Fruit fly (Drosophila melanogaster) whole organism, embryonic: ENCODE data around the gene mRpL10.

Source experiments
- CG10147 ChIP-seq: fragments of 200-800 bp; sonication (Bioruptor generic); optimal IDR thresholded peaks from 2 replicates; lab custom pipeline; 2019; ENCODE audit warnings: missing biosample characterization, mild to moderate bottlenecking, missing genetic modification characterization, moderate library complexity
- CG10274 ChIP-seq: fragments of 200-800 bp; sonication (Bioruptor generic); optimal IDR thresholded peaks from 3 replicates; lab custom pipeline; 2017; ENCODE audit warnings: missing biosample characterization, mild to moderate bottlenecking, missing genetic modification characterization
- CG11456 ChIP-seq: fragments of 200-800 bp; sonication (Bioruptor generic); IDR thresholded peaks from 3 replicates; pipeline ENCODE4 v1.3.6; 2022; ENCODE audit warnings: missing biosample characterization, missing genetic modification characterization
- CG11560 ChIP-seq: fragments of 200-800 bp; sonication (Bioruptor generic); IDR thresholded peaks from 3 replicates; pipeline ENCODE4 v1.3.6; 2022; ENCODE audit warnings: missing biosample characterization, missing genetic modification characterization
- CG12659 ChIP-seq: fragments of 200-800 bp; sonication (Bioruptor generic); optimal IDR thresholded peaks from 3 replicates; lab custom pipeline; 2017; ENCODE audit warnings: mild to moderate bottlenecking, missing biosample characterization, missing genetic modification reagents, missing genetic modification characterization
- CG1603 ChIP-seq: fragments of 200-800 bp; sonication (Bioruptor generic); optimal IDR thresholded peaks from 2 replicates; lab custom pipeline; 2019; ENCODE audit warnings: missing biosample characterization, mild to moderate bottlenecking, missing genetic modification characterization, moderate library complexity
- CG17328 ChIP-seq: fragments of 200-800 bp; sonication (Bioruptor generic); IDR thresholded peaks from 2 replicates; pipeline ENCODE4 v1.3.6; 2022; ENCODE audit warnings: missing biosample characterization, missing genetic modification characterization
- CG18262 ChIP-seq: fragments of 200-800 bp; optimal IDR thresholded peaks from 3 replicates; lab custom pipeline; 2019; ENCODE audit warnings: missing biosample characterization, mild to moderate bottlenecking, missing genetic modification characterization, moderate library complexity
- CG2120 ChIP-seq: fragments of 200-800 bp; sonication (Bioruptor generic); optimal IDR thresholded peaks from 3 replicates; lab custom pipeline; 2016; ENCODE audit warnings: missing biosample characterization, missing genetic modification characterization
- CG2875 ChIP-seq: fragments of 200-800 bp; sonication (Bioruptor generic); optimal IDR thresholded peaks from 2 replicates; lab custom pipeline; 2017; ENCODE audit warnings: missing biosample characterization, mild to moderate bottlenecking, missing genetic modification characterization, missing genetic modification reagents
- CG2889 ChIP-seq: fragments of 200-800 bp; sonication (Bioruptor generic); IDR thresholded peaks from 3 replicates; pipeline ENCODE4 v1.3.6; 2022; ENCODE audit warnings: missing biosample characterization, missing genetic modification characterization
- CG32532 ChIP-seq: fragments of 200-800 bp; sonication (Bioruptor generic); IDR thresholded peaks from 2 replicates; pipeline ENCODE4 v1.3.6; 2022; ENCODE audit warnings: missing biosample characterization, missing genetic modification characterization
- CG3995 ChIP-seq: fragments of 200-800 bp; sonication (Bioruptor generic); optimal IDR thresholded peaks from 3 replicates; lab custom pipeline; 2016; ENCODE audit warnings: missing biosample characterization, missing genetic modification characterization
- CG4360 ChIP-seq: fragments of 200-800 bp; sonication (Bioruptor generic); IDR thresholded peaks from 2 replicates; pipeline ENCODE4 v1.3.6; 2022; ENCODE audit warnings: missing biosample characterization, missing genetic modification characterization
- CG6272 ChIP-seq: fragments of 200-800 bp; sonication (Bioruptor generic); IDR thresholded peaks from 2 replicates; pipeline ENCODE4 v1.3.6; 2022; ENCODE audit warnings: missing biosample characterization, missing genetic modification characterization
- CG6689 ChIP-seq: fragments of 200-800 bp; sonication (Bioruptor generic); IDR thresholded peaks from 2 replicates; pipeline ENCODE4 v1.3.6; 2022; ENCODE audit warnings: missing biosample characterization, missing genetic modification characterization
- CG7271 ChIP-seq: fragments of 200-800 bp; sonication (Bioruptor generic); optimal IDR thresholded peaks from 2 replicates; lab custom pipeline; 2018; ENCODE audit warnings: missing biosample characterization, mild to moderate bottlenecking, missing genetic modification characterization, moderate library complexity
- CG7372 ChIP-seq: fragments of 200-800 bp; sonication (Bioruptor generic); IDR thresholded peaks from 2 replicates; pipeline ENCODE4 v1.3.6; 2022; ENCODE audit warnings: missing biosample characterization, missing genetic modification characterization
- CG7745 ChIP-seq: fragments of 200-800 bp; sonication (Bioruptor generic); optimal IDR thresholded peaks from 2 replicates; lab custom pipeline; 2018; ENCODE audit warnings: missing biosample characterization, mild to moderate bottlenecking, missing genetic modification characterization, moderate library complexity
- CG7963 ChIP-seq: fragments of 200-800 bp; sonication (Bioruptor generic); IDR thresholded peaks from 3 replicates; pipeline ENCODE4 v1.3.6; 2022; ENCODE audit warnings: missing biosample characterization, missing genetic modification characterization; ENCODE audit not compliant: partially characterized antibody
- CG9817 ChIP-seq: fragments of 200-800 bp; sonication (Bioruptor generic); optimal IDR thresholded peaks from 2 replicates; lab custom pipeline; 2018; ENCODE audit warnings: missing biosample characterization, mild to moderate bottlenecking, missing genetic modification characterization, moderate library complexity
- HmgZ ChIP-seq: fragments of 200-800 bp; sonication (Bioruptor generic); optimal IDR thresholded peaks from 2 replicates; lab custom pipeline; 2018; ENCODE audit warnings: missing biosample characterization, mild to moderate bottlenecking, missing genetic modification characterization
- Hr3 ChIP-seq: fragments of 200-800 bp; sonication (Bioruptor generic); optimal IDR thresholded peaks from 3 replicates; lab custom pipeline; 2016; ENCODE audit warnings: missing biosample characterization, missing genetic modification characterization
- Hr78 ChIP-seq, 2 experiments: fragments of 200-800 bp in 1 of 2; fragments of >200 bp in 1 of 2; sonication (Bioruptor generic) in 1 of 2; optimal IDR thresholded peaks; 2 replicates each; lab custom pipeline; 2017 to 2019; ENCODE audit warnings: missing biosample characterization in 2 of 2, missing genetic modification characterization in 2 of 2, mild to moderate bottlenecking in 1 of 2, moderate library complexity in 1 of 2
- NK7.1 ChIP-seq: fragments of 200-800 bp; sonication (Bioruptor generic); optimal IDR thresholded peaks from 3 replicates; lab custom pipeline; 2016; ENCODE audit warnings: missing biosample characterization, missing genetic modification characterization
- Nf-YC ChIP-seq: fragments of 200-800 bp; optimal IDR thresholded peaks from 3 replicates; lab custom pipeline; 2019; ENCODE audit warnings: missing biosample characterization, mild to moderate bottlenecking, missing genetic modification characterization, moderate library complexity
- Oli ChIP-seq: fragments of 200-800 bp; sonication (Bioruptor generic); optimal IDR thresholded peaks from 2 replicates; lab custom pipeline; 2018; ENCODE audit warnings: missing biosample characterization, mild to moderate bottlenecking, missing genetic modification characterization, moderate library complexity
- Ravus ChIP-seq: fragments of 200-800 bp; sonication (Bioruptor generic); IDR thresholded peaks from 2 replicates; pipeline ENCODE4 v1.3.6; 2022; ENCODE audit warnings: missing biosample characterization, missing genetic modification characterization
- Sox100B ChIP-seq: fragments of 200-800 bp; sonication (Bioruptor generic); optimal IDR thresholded peaks from 3 replicates; lab custom pipeline; 2018; ENCODE audit warnings: missing biosample characterization, mild to moderate bottlenecking, missing genetic modification characterization
- Sry-δ ChIP-seq: fragments of 200-800 bp; sonication (Bioruptor generic); optimal IDR thresholded peaks from 2 replicates; lab custom pipeline; 2016; ENCODE audit warnings: missing biosample characterization, missing genetic modification characterization
- bsh ChIP-seq, 2 experiments: fragments of 200-800 bp; sonication (Bioruptor generic); optimal IDR thresholded peaks; 2 replicates each; lab custom pipeline; 2017 to 2018; ENCODE audit warnings: mild to moderate bottlenecking in 2 of 2, missing biosample characterization in 2 of 2, missing genetic modification characterization in 2 of 2, moderate library complexity in 1 of 2
- corto ChIP-seq: fragments of 200-800 bp; sonication (Bioruptor generic); optimal IDR thresholded peaks from 2 replicates; lab custom pipeline; 2016; ENCODE audit warnings: missing biosample characterization, mild to moderate bottlenecking, missing genetic modification characterization, moderate library complexity
- danr ChIP-seq: fragments of 200-800 bp; sonication (Bioruptor generic); IDR thresholded peaks from 2 replicates; pipeline ENCODE4 v1.3.6; 2022; ENCODE audit warnings: missing biosample characterization, missing genetic modification characterization
- emc ChIP-seq: fragments of 200-800 bp; sonication (Bioruptor generic); optimal IDR thresholded peaks from 2 replicates; lab custom pipeline; 2016; ENCODE audit warnings: missing biosample characterization, missing genetic modification characterization
- inv ChIP-seq: fragments of 200-800 bp; sonication (Bioruptor generic); IDR thresholded peaks from 2 replicates; pipeline ENCODE4 v1.3.6; 2022; ENCODE audit warnings: missing biosample characterization, missing genetic modification characterization; ENCODE audit not compliant: partially characterized antibody
- jigr1 ChIP-seq: fragments of 200-800 bp; sonication (Bioruptor generic); IDR thresholded peaks from 3 replicates; pipeline ENCODE4 v1.3.6; 2022; ENCODE audit warnings: missing biosample characterization, missing genetic modification characterization
- lbe ChIP-seq: fragments of 200-800 bp; sonication (Bioruptor generic); optimal IDR thresholded peaks from 2 replicates; lab custom pipeline; 2016; ENCODE audit warnings: missing biosample characterization, mild to moderate bottlenecking, missing genetic modification characterization
- maf-S ChIP-seq: fragments of 200-800 bp; sonication (Bioruptor generic); optimal IDR thresholded peaks from 2 replicates; lab custom pipeline; 2016; ENCODE audit warnings: missing biosample characterization, missing genetic modification characterization
- nerfin-2 ChIP-seq: fragments of 200-800 bp; sonication (Bioruptor generic); IDR thresholded peaks from 2 replicates; pipeline ENCODE4 v1.3.6; 2022; ENCODE audit warnings: missing biosample characterization, missing genetic modification characterization; ENCODE audit not compliant: partially characterized antibody
- pb ChIP-seq: fragments of 200-800 bp; sonication (Bioruptor generic); optimal IDR thresholded peaks from 3 replicates; lab custom pipeline; 2016; ENCODE audit warnings: missing biosample characterization, missing genetic modification characterization
- ro ChIP-seq: fragments of 200-800 bp; sonication (Bioruptor generic); IDR thresholded peaks from 2 replicates; pipeline ENCODE4 v1.3.6; 2022; ENCODE audit warnings: missing biosample characterization, missing genetic modification characterization
- row ChIP-seq: fragments of 200-800 bp; sonication (Bioruptor generic); IDR thresholded peaks from 3 replicates; pipeline ENCODE4 v1.3.6; 2022; ENCODE audit warnings: missing biosample characterization, missing genetic modification characterization
- schlank ChIP-seq: fragments of 200-800 bp; sonication (Bioruptor generic); optimal IDR thresholded peaks from 2 replicates; lab custom pipeline; 2018; ENCODE audit warnings: missing biosample characterization, mild to moderate bottlenecking, missing genetic modification characterization
- shn ChIP-seq: fragments of 200-800 bp; sonication (Bioruptor generic); optimal IDR thresholded peaks from 3 replicates; lab custom pipeline; 2016; ENCODE audit warnings: missing biosample characterization, missing genetic modification characterization
- sug ChIP-seq: fragments of 200-800 bp; optimal IDR thresholded peaks from 2 replicates; lab custom pipeline; 2019; ENCODE audit warnings: missing biosample characterization, mild to moderate bottlenecking, missing genetic modification characterization, moderate library complexity
- tll ChIP-seq, 2 experiments: fragments of 200-800 bp in 1 of 2; fragments of >200 bp in 1 of 2; sonication (Bioruptor generic) in 1 of 2; optimal IDR thresholded peaks; 2 replicates each; lab custom pipeline; 2017 to 2019; ENCODE audit warnings: missing biosample characterization in 2 of 2, missing genetic modification characterization in 2 of 2, mild to moderate bottlenecking in 1 of 2, moderate library complexity in 1 of 2
- twi ChIP-seq: fragments of 200-800 bp; optimal IDR thresholded peaks from 2 replicates; lab custom pipeline; 2019; ENCODE audit warnings: missing biosample characterization, mild to moderate bottlenecking, missing genetic modification characterization, moderate library complexity
- unpg ChIP-seq: fragments of 200-800 bp; sonication (Bioruptor generic); optimal IDR thresholded peaks from 3 replicates; lab custom pipeline; 2018; ENCODE audit warnings: missing biosample characterization, mild to moderate bottlenecking, missing genetic modification characterization, moderate library complexity
- wdn ChIP-seq: fragments of 200-800 bp; sonication (Bioruptor generic); IDR thresholded peaks from 2 replicates; pipeline ENCODE4 v1.3.6; 2022; ENCODE audit warnings: missing biosample characterization, missing genetic modification characterization
- wor ChIP-seq: fragments of 200-800 bp; sonication (Bioruptor generic); IDR thresholded peaks from 2 replicates; pipeline ENCODE4 v1.3.6; 2022; ENCODE audit warnings: missing biosample characterization, missing genetic modification characterization
- zen ChIP-seq: fragments of 200-800 bp; sonication (Bioruptor generic); optimal IDR thresholded peaks from 3 replicates; lab custom pipeline; 2018; ENCODE audit warnings: missing biosample characterization, mild to moderate bottlenecking, missing genetic modification characterization, moderate library complexity

The mRpL10 gene

DNA sequence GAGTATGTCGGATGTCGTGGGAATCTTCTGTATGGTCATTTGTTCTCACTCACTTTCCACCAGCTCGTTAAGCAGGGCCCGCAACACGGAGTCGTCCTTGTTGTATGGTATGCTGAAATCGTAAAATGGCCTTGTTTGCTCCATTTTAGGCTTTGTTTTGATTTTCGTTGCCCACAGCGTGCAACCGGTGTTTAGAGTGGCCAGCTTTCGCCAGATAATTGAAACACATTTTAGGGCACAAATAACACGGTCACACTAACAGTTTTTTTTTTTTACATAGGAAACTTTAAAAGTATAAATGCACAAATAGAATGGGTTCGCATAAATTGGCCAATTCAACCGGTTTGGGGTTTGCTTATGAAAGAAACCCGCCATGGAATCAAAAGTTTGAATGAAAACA, 48.6 kb downstream of the mRpL10 start, which contains the start of gene Rpp30 (continued):
- no peak for TF ChIP-seq jigr1 (GFP tag; lab: Robert Waterston, UW)
- TF ChIP-seq zen (tag; lab: Kevin White, UChicago) = no peak
- peak; percentile 56 for TF ChIP-seq CG12659
- no peak for TF ChIP-seq unpg (GFP tag; lab: Kevin White, UChicago)
- TF ChIP-seq CG2889 = no peak
- TF ChIP-seq sug = no peak
- peak; percentile 1 for TF ChIP-seq CG1603 (tag; lab: Kevin White, UChicago)
- no peak for TF ChIP-seq CG10274 (GFP tag; lab: Kevin White, UChicago)
- TF ChIP-seq bsh (GFP tag; optimal IDR thresholded peaks at IDR 0.05; lab: Kevin White, UChicago) = no peak
- TF ChIP-seq CG11560 (tag; lab: Robert Waterston, UW) = no peak
- no peak for TF ChIP-seq CG11456 (GFP tag; lab: Robert Waterston, UW)
- no peak for TF ChIP-seq emc
- TF ChIP-seq CG2120 (GFP tag; lab: Kevin White, UChicago) = no peak
- TF ChIP-seq CG2875 (GFP tag; lab: Kevin White, UChicago) = no peak
- TF ChIP-seq inv = no peak
- no peak for TF ChIP-seq danr (GFP tag; lab: Robert Waterston, UW)
- no peak for TF ChIP-seq Hr78 (GFP tag; optimal IDR thresholded peaks at IDR 0.05; lab: Kevin White, UChicago)
- TF ChIP-seq twi (tag; lab: Kevin White, UChicago) = no peak
- no peak for TF ChIP-seq wor (GFP tag; lab: Robert Waterston, UW)
- no peak for TF ChIP-seq CG9817 (tag; lab: Kevin White, UChicago)
- peak; percentile 20; the same call in 1 of the 3 replicates for TF ChIP-seq row (GFP tag; lab: Robert Waterston, UW)
- TF ChIP-seq maf-S (GFP tag; lab: Kevin White, UChicago) = no peak
- no peak for TF ChIP-seq Oli (tag; lab: Kevin White, UChicago)
- TF ChIP-seq Nf-YC (tag; lab: Kevin White, UChicago) = no peak
- no peak for TF ChIP-seq lbe (GFP tag; lab: Kevin White, UChicago)
- TF ChIP-seq CG32532 (GFP tag; lab: Robert Waterston, UW) = no peak
- TF ChIP-seq NK7.1 (GFP tag; lab: Kevin White, UChicago) = no peak
- no peak for TF ChIP-seq ro
- no peak for TF ChIP-seq Ravus (GFP tag; lab: Robert Waterston, UW)
- TF ChIP-seq CG18262 (tag; lab: Kevin White, UChicago) = no peak
- TF ChIP-seq CG7963 (GFP tag; lab: Robert Waterston, UW) = no peak
- TF ChIP-seq CG6689 = no peak
- TF ChIP-seq wdn (GFP tag; lab: Robert Waterston, UW) = no peak
- TF ChIP-seq HmgZ (tag; lab: Kevin White, UChicago) = peak; percentile 49
- no peak for TF ChIP-seq CG7745 (tag; lab: Kevin White, UChicago)
- TF ChIP-seq nerfin-2 (GFP tag; lab: Robert Waterston, UW) = no peak
- TF ChIP-seq CG7372 (GFP tag; lab: Robert Waterston, UW) = no peak
- no peak for TF ChIP-seq CG10147 (GFP tag; lab: Kevin White, UChicago)
- TF ChIP-seq tll (GFP tag; optimal IDR thresholded peaks at IDR 0.05; lab: Kevin White, UChicago) = no peak
- TF ChIP-seq CG3995 (GFP tag; lab: Kevin White, UChicago) = no peak
- TF ChIP-seq CG17328 (GFP tag; lab: Robert Waterston, UW) = no peak
- peak; percentile 32 for TF ChIP-seq Sry-δ (GFP tag; lab: Kevin White, UChicago)
- TF ChIP-seq CG6272 (GFP tag; lab: Robert Waterston, UW) = no peak
- TF ChIP-seq CG7271 (tag; lab: Kevin White, UChicago) = no peak
- no peak for TF ChIP-seq pb (GFP tag; lab: Kevin White, UChicago)
- TF ChIP-seq Hr3 = no peak
- no peak for TF ChIP-seq CG4360 (GFP tag; lab: Robert Waterston, UW)
- no peak for TF ChIP-seq corto (GFP tag; lab: Kevin White, UChicago)
- TF ChIP-seq Sox100B (GFP tag; lab: Kevin White, UChicago) = no peak
- no peak for TF ChIP-seq schlank (tag; lab: Kevin White, UChicago)
- TF ChIP-seq shn (GFP tag; lab: Kevin White, UChicago) = no peak
